Worm (Caenorhabditis elegans): ENCODE measurements around the gene cyp-42A1.

Gene cyp-42A1

DNA sequence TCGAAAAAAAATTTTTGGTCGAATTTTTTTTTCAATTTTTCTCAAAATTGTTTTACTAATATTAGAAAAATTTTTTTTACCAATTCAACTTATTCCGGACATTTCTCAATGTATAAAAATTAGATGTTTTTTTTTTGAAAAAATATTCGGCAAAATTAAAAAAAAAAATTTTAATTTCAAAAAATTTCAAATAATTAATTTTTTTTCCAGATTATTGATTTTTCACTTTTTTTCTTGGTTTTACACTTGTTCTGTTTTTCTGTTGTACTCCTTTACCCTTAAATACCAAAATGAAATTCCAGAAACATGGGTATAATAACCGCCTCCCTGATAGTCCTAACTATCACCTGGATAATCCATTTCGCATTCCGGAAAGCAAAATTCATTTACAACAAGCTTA lies at the start of gene cyp-42A1:
Gene cyp-42A1 (plus strand): TSS at position 301 of the 400 bp plus-strand sequence.
- TF ChIP-seq lin-39 (tag; optimal IDR thresholded peaks at IDR 0.05) (no peak), nfya-1 (tag; optimal IDR thresholded peaks at IDR 0.05; ENCODE audit: insufficient read depth) (no peak), elt-3 (tag; optimal IDR thresholded peaks at IDR 0.05) (no peak), ZK546.5 (tag; optimal IDR thresholded peaks at IDR 0.05) (no peak), eor-1 (tag; optimal IDR thresholded peaks at IDR 0.05) (no peak), jun-1 (tag; optimal IDR thresholded peaks at IDR 0.05) (no peak), mml-1 (tag; optimal IDR thresholded peaks at IDR 0.05) (no peak), pqm-1 (tag; optimal IDR thresholded peaks at IDR 0.05) (no peak)

DNA sequence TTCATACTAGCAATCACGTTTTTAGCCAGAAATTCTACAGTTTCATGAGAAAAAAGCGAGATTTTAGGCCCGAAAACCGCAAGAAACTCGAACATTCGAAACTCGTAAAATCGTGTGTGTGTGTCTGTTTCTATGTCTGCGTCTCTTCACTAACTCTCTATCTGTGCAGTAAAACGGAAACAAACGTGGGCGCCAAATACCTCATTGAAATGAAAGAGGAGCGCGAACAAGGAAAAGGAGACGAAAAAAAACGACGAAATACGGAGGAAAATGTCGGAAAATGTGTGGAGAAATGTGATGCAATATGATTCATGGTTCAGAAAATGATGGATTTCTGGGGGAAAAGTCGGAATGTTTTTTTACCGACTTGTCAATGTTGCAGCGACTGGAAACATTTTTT lies 43.3 kb upstream of the cyp-42A1 start:
- TF ChIP-seq unc-39 (tag; optimal IDR thresholded peaks at IDR 0.05) (no peak), mml-1 (tag; optimal IDR thresholded peaks at IDR 0.05) (no peak), hmg-11 (tag; optimal IDR thresholded peaks at IDR 0.05) (peak; percentile 61), elt-2 (tag; optimal IDR thresholded peaks at IDR 0.05) (peak; percentile 41), tbx-2 (tag; optimal IDR thresholded peaks at IDR 0.05) (no peak), snpc-4 (tag; optimal IDR thresholded peaks at IDR 0.05) (peak; percentile 49), nfya-1 (tag; optimal IDR thresholded peaks at IDR 0.05; ENCODE audit: insufficient read depth) (peak; percentile 21), nhr-23 (tag; optimal IDR thresholded peaks at IDR 0.05) (no peak), ztf-4 (tag; optimal IDR thresholded peaks at IDR 0.05) (no peak), lin-39 (tag; optimal IDR thresholded peaks at IDR 0.05) (peak; percentile 35), nhr-67 (tag; optimal IDR thresholded peaks at IDR 0.05) (no peak), nhr-11 (tag; optimal IDR thresholded peaks at IDR 0.05) (no peak), ceh-28 (tag; optimal IDR thresholded peaks at IDR 0.05) (no peak), eor-1 (tag; optimal IDR thresholded peaks at IDR 0.05) (no peak), ZK546.5 (tag; optimal IDR thresholded peaks at IDR 0.05) (no peak), fkh-2 (tag; optimal IDR thresholded peaks at IDR 0.05) (no peak), daf-12 (tag; optimal IDR thresholded peaks at IDR 0.05) (no peak), egl-5 (tag; optimal IDR thresholded peaks at IDR 0.05) (peak; percentile 92), fos-1 (tag; optimal IDR thresholded peaks at IDR 0.05) (no peak), zag-1 (tag; optimal IDR thresholded peaks at IDR 0.05) (no peak), ceh-16 (tag; optimal IDR thresholded peaks at IDR 0.05) (no peak), mdl-1 (tag; optimal IDR thresholded peaks at IDR 0.05) (no peak), sea-2 (GFP tag; optimal IDR thresholded peaks at IDR 0.05) (no peak), pha-4 (tag; optimal IDR thresholded peaks at IDR 0.05) (peak; percentile 50), lsy-12 (tag; optimal IDR thresholded peaks at IDR 0.05) (no peak), nhr-25 (tag; optimal IDR thresholded peaks at IDR 0.05) (no peak), aly-2 (tag; optimal IDR thresholded peaks at IDR 0.05) (no peak), nhr-28 (tag; optimal IDR thresholded peaks at IDR 0.05) (no peak), lin-15B (tag; optimal IDR thresholded peaks at IDR 0.05) (no peak), nhr-237 (tag; optimal IDR thresholded peaks at IDR 0.05) (no peak), pqm-1 (tag; optimal IDR thresholded peaks at IDR 0.05) (no peak), fkh-10 (GFP tag; optimal IDR thresholded peaks at IDR 0.05) (no peak), ceh-9 (tag; optimal IDR thresholded peaks at IDR 0.05) (no peak), unc-62 (GFP tag; optimal IDR thresholded peaks at IDR 0.05) (no peak), jun-1 (tag; optimal IDR thresholded peaks at IDR 0.05) (no peak), egl-27 (tag; optimal IDR thresholded peaks at IDR 0.05) (no peak), ceh-82 (tag; optimal IDR thresholded peaks at IDR 0.05) (no peak), elt-1 (tag; optimal IDR thresholded peaks at IDR 0.05) (no peak), nhr-76 (tag; optimal IDR thresholded peaks at IDR 0.05) (no peak), nhr-12 (tag; optimal IDR thresholded peaks at IDR 0.05) (no peak), elt-3 (tag; optimal IDR thresholded peaks at IDR 0.05) (no peak), nhr-77 (tag; optimal IDR thresholded peaks at IDR 0.05) (no peak), ama-1 (optimal IDR thresholded peaks at IDR 0.05) (no peak), ztf-11 (tag; optimal IDR thresholded peaks at IDR 0.05) (no peak), R02D3.7 (tag; optimal IDR thresholded peaks at IDR 0.05) (no peak), nhr-43 (tag; optimal IDR thresholded peaks at IDR 0.05; ENCODE audit: poor library complexity, severe bottlenecking) (no peak), skn-1 (tag; optimal IDR thresholded peaks at IDR 0.05) (no peak)

Measured in whole organism, L3 larva.